Worm (Caenorhabditis elegans) whole organism, L2 larva: Measurements from ENCODE around the gene mct-6.

Experiments used
- ZK546.5 ChIP-seq: sonication (generic microtip); optimal IDR thresholded peaks from 2 replicates; lab custom pipeline; 2017; ENCODE audit warnings: missing biosample characterization, missing genetic modification characterization
- ceh-16 ChIP-seq: fragments of 150-350 bp; optimal IDR thresholded peaks from 2 replicates; lab custom pipeline; 2014; ENCODE audit warnings: missing biosample characterization, missing genetic modification characterization
- ceh-82 ChIP-seq: fragments of 150-350 bp; optimal IDR thresholded peaks from 2 replicates; lab custom pipeline; 2014; ENCODE audit warnings: missing biosample characterization, missing genetic modification characterization
- mbf-1 ChIP-seq: sonication (generic microtip); optimal IDR thresholded peaks from 2 replicates; lab custom pipeline; 2017; ENCODE audit warnings: missing biosample characterization, missing genetic modification characterization
- nhr-11 ChIP-seq: fragments of 150-350 bp; optimal IDR thresholded peaks from 2 replicates; lab custom pipeline; 2014; ENCODE audit warnings: missing biosample characterization, missing genetic modification characterization
- nhr-12 ChIP-seq: fragments of 150-350 bp; optimal IDR thresholded peaks from 2 replicates; lab custom pipeline; 2014; ENCODE audit warnings: missing biosample characterization, missing genetic modification characterization
- nhr-237 ChIP-seq: fragments of 150-350 bp; optimal IDR thresholded peaks from 2 replicates; lab custom pipeline; 2014; ENCODE audit warnings: missing biosample characterization, missing genetic modification characterization

- TF ChIP-seq nhr-237 (tag; lab: Kevin White, UChicago), result no peak
- no peak for TF ChIP-seq ceh-16 (tag; lab: Kevin White, UChicago)
- TF ChIP-seq mbf-1 (tag; lab: Kevin White, UChicago), result no peak
- no peak for TF ChIP-seq nhr-11 (tag; lab: Kevin White, UChicago)
- TF ChIP-seq ceh-82 (tag; lab: Kevin White, UChicago), result no peak
- TF ChIP-seq nhr-12 (tag; lab: Kevin White, UChicago), result no peak
- TF ChIP-seq ZK546.5 (tag; lab: Kevin White, UChicago), result no peak
Observed at ce11 chrX:16762529-16762928, 7.8 kb downstream of the mct-6 start, which contains the start of gene C10E2.1.
